Worm (Caenorhabditis elegans) whole organism, mixed stage, embryonic: ENCODE results near the gene C01G12.13.

Source experiments
- M03D4.4 ChIP-seq: sonication (generic microtip); optimal IDR thresholded peaks from 2 replicates; lab custom pipeline; 2017; ENCODE audit warnings: mild to moderate bottlenecking, missing genetic modification characterization, missing compliant biosample characterization
- bed-3 ChIP-seq: fragments of 200-800 bp; sonication (Bioruptor generic); optimal IDR thresholded peaks from 3 replicates; lab custom pipeline; 2018; ENCODE audit warnings: mild to moderate bottlenecking, missing genetic modification characterization, moderate library complexity, missing compliant biosample characterization
- blmp-1 ChIP-seq: fragments of 150-350 bp; optimal IDR thresholded peaks from 2 replicates; lab custom pipeline; 2014; ENCODE audit warnings: missing biosample characterization, missing genetic modification characterization
- ceh-39 ChIP-seq: fragments of 150-350 bp; optimal IDR thresholded peaks from 2 replicates; lab custom pipeline; 2014; ENCODE audit warnings: missing biosample characterization, missing genetic modification characterization
- ceh-43 ChIP-seq: fragments of 200-800 bp; sonication (Bioruptor generic); optimal IDR thresholded peaks from 2 replicates; lab custom pipeline; 2018; ENCODE audit warnings: mild to moderate bottlenecking, missing genetic modification characterization, moderate library complexity, missing compliant biosample characterization
- ceh-83 ChIP-seq: fragments of 200-800 bp; sonication (Bioruptor generic); optimal IDR thresholded peaks from 2 replicates; lab custom pipeline; 2018; ENCODE audit warnings: mild to moderate bottlenecking, missing genetic modification characterization, missing compliant biosample characterization
- ces-1 ChIP-seq: fragments of 150-350 bp; optimal IDR thresholded peaks from 2 replicates; lab custom pipeline; 2014; ENCODE audit warnings: missing biosample characterization, missing genetic modification reagents, missing genetic modification characterization
- cnd-1 ChIP-seq: fragments of 200-800 bp; sonication (Bioruptor generic); optimal IDR thresholded peaks from 2 replicates; lab custom pipeline; 2018; ENCODE audit warnings: mild to moderate bottlenecking, missing genetic modification characterization, missing compliant biosample characterization
- drap-1 ChIP-seq: fragments of 200-800 bp; sonication (Bioruptor generic); optimal IDR thresholded peaks from 3 replicates; lab custom pipeline; 2018; ENCODE audit warnings: mild to moderate bottlenecking, missing genetic modification characterization, missing compliant biosample characterization
- elt-1 ChIP-seq: sonication (generic microtip); optimal IDR thresholded peaks from 2 replicates; lab custom pipeline; 2017; ENCODE audit warnings: missing genetic modification characterization, mild to moderate bottlenecking, missing compliant biosample characterization, antibody characterized with exemption, moderate library complexity, borderline replicate concordance; ENCODE audit not compliant: insufficient read depth
- elt-3 ChIP-seq: fragments of 150-350 bp; optimal IDR thresholded peaks from 2 replicates; lab custom pipeline; 2014; ENCODE audit warnings: missing biosample characterization, missing genetic modification characterization
- flh-1 ChIP-seq: fragments of 200-800 bp; sonication (Bioruptor generic); optimal IDR thresholded peaks from 2 replicates; lab custom pipeline; 2018; ENCODE audit warnings: mild to moderate bottlenecking, missing genetic modification characterization, moderate library complexity, missing compliant biosample characterization
- ham-2 ChIP-seq: fragments of 200-800 bp; sonication (Bioruptor generic); optimal IDR thresholded peaks from 2 replicates; lab custom pipeline; 2018; ENCODE audit warnings: mild to moderate bottlenecking, missing genetic modification characterization, missing compliant biosample characterization
- hlh-1 ChIP-seq: fragments of 150-350 bp; optimal IDR thresholded peaks from 2 replicates; lab custom pipeline; 2014; ENCODE audit warnings: missing biosample characterization, missing genetic modification reagents, missing genetic modification characterization
- lin-13 ChIP-seq: fragments of 150-350 bp; optimal IDR thresholded peaks from 2 replicates; lab custom pipeline; 2014; ENCODE audit warnings: missing biosample characterization, missing genetic modification characterization
- lin-32 ChIP-seq: fragments of 200-800 bp; sonication (Bioruptor generic); optimal IDR thresholded peaks from 2 replicates; lab custom pipeline; 2018; ENCODE audit warnings: mild to moderate bottlenecking, missing genetic modification characterization, missing compliant biosample characterization
- lsy-2 ChIP-seq: fragments of 150-350 bp; optimal IDR thresholded peaks from 2 replicates; lab custom pipeline; 2014; ENCODE audit warnings: missing biosample characterization, missing genetic modification characterization
- mab-5 ChIP-seq: fragments of 150-350 bp; optimal IDR thresholded peaks from 2 replicates; lab custom pipeline; 2014; ENCODE audit warnings: missing biosample characterization, missing genetic modification characterization
- mep-1 ChIP-seq: fragments of 150-350 bp; optimal IDR thresholded peaks from 2 replicates; lab custom pipeline; 2017; ENCODE audit warnings: missing biosample characterization, missing genetic modification reagents, missing genetic modification characterization, inconsistent platforms
- mls-2 ChIP-seq: sonication (generic microtip); optimal IDR thresholded peaks from 2 replicates; lab custom pipeline; 2016; ENCODE audit warnings: mild to moderate bottlenecking, missing genetic modification characterization, moderate library complexity, missing compliant biosample characterization
- nhr-12 ChIP-seq: fragments of 150-350 bp; optimal IDR thresholded peaks from 2 replicates; lab custom pipeline; 2014; ENCODE audit warnings: missing biosample characterization, missing genetic modification characterization
- nhr-2 ChIP-seq: fragments of 150-350 bp; optimal IDR thresholded peaks from 2 replicates; lab custom pipeline; 2014; ENCODE audit warnings: missing biosample characterization, missing genetic modification characterization
- nhr-237 ChIP-seq: fragments of 150-350 bp; optimal IDR thresholded peaks from 2 replicates; lab custom pipeline; 2014; ENCODE audit warnings: missing biosample characterization, missing genetic modification characterization
- nhr-28 ChIP-seq: fragments of 150-350 bp; optimal IDR thresholded peaks from 2 replicates; lab custom pipeline; 2014; ENCODE audit warnings: missing biosample characterization, missing genetic modification characterization
- nhr-76 ChIP-seq: sonication (generic microtip); optimal IDR thresholded peaks from 2 replicates; lab custom pipeline; 2017; ENCODE audit warnings: missing biosample characterization, missing genetic modification characterization
- pha-4 ChIP-seq: fragments of 150-350 bp; optimal IDR thresholded peaks from 2 replicates; lab custom pipeline; 2018; ENCODE audit warnings: missing biosample characterization, missing genetic modification reagents, missing genetic modification characterization
- sem-2 ChIP-seq: fragments of 200-800 bp; sonication (Bioruptor generic); optimal IDR thresholded peaks from 2 replicates; lab custom pipeline; 2018; ENCODE audit warnings: mild to moderate bottlenecking, missing genetic modification characterization, missing compliant biosample characterization
- sptf-1 ChIP-seq: sonication (generic microtip); optimal IDR thresholded peaks from 2 replicates; lab custom pipeline; 2017; ENCODE audit warnings: mild to moderate bottlenecking, missing genetic modification characterization, moderate library complexity, missing compliant biosample characterization
- unc-120 ChIP-seq: sonication (generic microtip); optimal IDR thresholded peaks from 2 replicates; lab custom pipeline; 2017; ENCODE audit warnings: missing genetic modification characterization, missing compliant biosample characterization; ENCODE audit not compliant: poor library complexity, severe bottlenecking
- unc-62 ChIP-seq: fragments of 150-350 bp; optimal IDR thresholded peaks from 2 replicates; lab custom pipeline; 2014; ENCODE audit warnings: missing biosample characterization, missing genetic modification reagents, missing genetic modification characterization
- zip-8 ChIP-seq: fragments of 150-350 bp; optimal IDR thresholded peaks from 2 replicates; lab custom pipeline; 2014; ENCODE audit warnings: missing biosample characterization, missing genetic modification characterization
- ztf-11 ChIP-seq: fragments of 150-350 bp; optimal IDR thresholded peaks from 2 replicates; lab custom pipeline; 2014; ENCODE audit warnings: missing biosample characterization, missing genetic modification characterization

C01G12.13 gene

DNA sequence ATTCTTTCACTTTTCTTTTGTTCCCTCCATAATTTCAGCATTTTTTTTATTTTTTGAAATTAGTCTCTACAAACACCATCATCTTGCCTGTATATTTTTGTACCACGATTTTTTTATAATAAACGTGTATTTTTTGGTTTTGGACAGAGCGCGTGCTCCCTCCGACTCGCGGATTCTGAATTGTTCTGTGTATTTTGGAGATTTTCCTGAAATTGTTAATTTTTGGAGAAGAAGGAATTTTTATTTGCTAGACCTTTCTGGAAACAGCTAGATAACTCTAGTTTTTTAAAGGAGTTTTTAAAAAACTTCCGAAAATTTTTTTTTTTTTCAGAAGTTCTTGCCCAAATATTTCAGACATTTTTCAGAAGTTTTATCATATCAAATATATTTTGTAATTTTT is at the start of gene C01G12.13:
TSS of gene C01G12.13 (plus strand) at position 301 of the 400 bp plus-strand sequence.
- no peak for TF ChIP-seq mep-1 (tag; lab: Kevin White, UChicago)
- no peak for TF ChIP-seq ham-2 (GFP tag; lab: Kevin White, UChicago)
- TF ChIP-seq sem-2: no peak
- TF ChIP-seq lsy-2 (tag; lab: Kevin White, UChicago): no peak

ce11 chrII:14527104-14527503 is 49.4 kb upstream of the C01G12.13 start:
- no peak for TF ChIP-seq nhr-2 (tag; lab: Kevin White, UChicago)
- no peak for TF ChIP-seq sem-2
- TF ChIP-seq cnd-1 (tag; lab: Kevin White, UChicago): no peak
- TF ChIP-seq nhr-28: no peak
- no peak for TF ChIP-seq unc-62 (GFP tag; lab: Kevin White, UChicago)
- no peak for TF ChIP-seq nhr-12 (tag; lab: Kevin White, UChicago)
- no peak for TF ChIP-seq sptf-1 (tag; lab: Kevin White, UChicago)
- TF ChIP-seq zip-8 (tag; lab: Kevin White, UChicago): no peak
- TF ChIP-seq ztf-11: no peak
- TF ChIP-seq drap-1 (GFP tag; lab: Kevin White, UChicago): no peak
- TF ChIP-seq, all 35 proteins: peak for 0

DNA sequence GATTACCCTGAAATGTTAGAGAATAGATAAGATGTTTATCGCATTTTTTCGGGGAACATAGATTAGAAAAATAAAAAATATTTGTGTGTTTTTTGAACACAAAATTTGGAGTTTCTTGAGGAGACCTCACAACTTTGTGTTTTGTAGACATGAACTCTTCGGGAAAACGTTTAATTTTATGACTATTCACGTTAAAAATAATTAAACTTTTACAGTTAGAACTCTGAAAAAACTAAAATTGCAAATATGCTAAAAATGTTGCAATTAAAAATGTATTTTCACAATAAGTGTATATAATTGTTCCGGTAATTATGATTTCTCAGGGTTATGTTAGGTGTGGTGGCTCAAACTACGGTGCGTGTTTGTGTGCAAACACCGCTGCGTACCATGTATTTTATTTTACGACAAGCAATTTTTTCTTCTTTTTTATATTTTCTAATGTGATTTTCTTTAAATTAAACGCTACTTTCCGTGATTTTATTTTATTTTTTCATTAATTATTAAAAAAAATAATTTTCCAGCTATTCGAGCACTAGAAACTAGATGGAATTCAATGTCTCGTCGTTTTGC is 48.2 kb upstream of the C01G12.13 start, which contains the start of the genes F57C2.5 and spat-1:
TSS of gene F57C2.5 (minus strand) at position 7 of the 570 bp plus-strand sequence.
TSS of gene spat-1 (plus strand) at position 520 of the 570 bp plus-strand sequence.
- peak; percentile 87 for TF ChIP-seq ces-1 (GFP tag; lab: Kevin White, UChicago)
- no peak for TF ChIP-seq ztf-11
- TF ChIP-seq nhr-76 (tag; lab: Kevin White, UChicago): no peak
- TF ChIP-seq ceh-83 (GFP tag; lab: Kevin White, UChicago): no peak
- peak; percentile 49 for TF ChIP-seq lin-32 (GFP tag; lab: Kevin White, UChicago)
- TF ChIP-seq nhr-2 (tag; lab: Kevin White, UChicago): no peak
- TF ChIP-seq mab-5 (tag; lab: Kevin White, UChicago): no peak
- TF ChIP-seq blmp-1 (tag; lab: Kevin White, UChicago): no peak
- peak; percentile 20 for TF ChIP-seq mep-1 (tag; lab: Kevin White, UChicago)
- peak; percentile 61 for TF ChIP-seq nhr-237
- peak; percentile 31 for TF ChIP-seq unc-120
- no peak for TF ChIP-seq elt-3 (tag; lab: Kevin White, UChicago)
- TF ChIP-seq ceh-43 (GFP tag; lab: Kevin White, UChicago): peak; percentile 85
- no peak for TF ChIP-seq ceh-39
- TF ChIP-seq sptf-1 (tag; lab: Kevin White, UChicago): peak; percentile 83
- peak; percentile 31 for TF ChIP-seq bed-3 (GFP tag; lab: Kevin White, UChicago)
- peak; percentile 51 for TF ChIP-seq drap-1 (GFP tag; lab: Kevin White, UChicago)
- TF ChIP-seq zip-8 (tag; lab: Kevin White, UChicago): no peak
- peak; percentile 54 for TF ChIP-seq lin-13 (tag; lab: Kevin White, UChicago)
- peak; percentile 32 for TF ChIP-seq mls-2 (tag; lab: Kevin White, UChicago)
- TF ChIP-seq M03D4.4: peak; percentile 40
- peak; percentile 95 for TF ChIP-seq lsy-2 (tag; lab: Kevin White, UChicago)

DNA sequence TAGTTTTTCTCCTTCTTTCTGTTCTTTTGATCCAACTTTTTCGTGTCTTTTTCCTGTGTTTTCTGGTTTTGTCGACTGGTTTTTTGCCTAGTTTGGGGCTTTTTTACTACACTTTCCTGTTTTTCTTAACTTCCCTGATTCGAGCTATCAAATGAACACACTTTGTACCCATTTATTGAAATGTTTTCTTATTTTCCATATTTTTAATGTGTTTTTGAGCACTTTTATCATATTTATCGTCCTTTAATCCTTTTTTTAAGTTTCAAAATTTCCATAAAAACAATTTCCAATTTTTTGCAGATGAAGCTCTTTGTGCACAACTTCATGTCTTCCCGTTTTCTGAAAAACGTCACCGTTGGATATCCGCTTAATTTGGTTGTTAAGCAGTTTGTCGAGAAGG is 42.5 kb upstream of the C01G12.13 start, which contains the start of gene C04H5.1:
TSS of gene C04H5.1 (plus strand) at position 301 of the 400 bp plus-strand sequence.
- TF ChIP-seq nhr-2 (tag; lab: Kevin White, UChicago): no peak
- TF ChIP-seq elt-1: no peak
- TF ChIP-seq hlh-1 (tag; lab: Kevin White, UChicago): no peak
- no peak for TF ChIP-seq unc-62 (GFP tag; lab: Kevin White, UChicago)
- no peak for TF ChIP-seq sptf-1 (tag; lab: Kevin White, UChicago)
- TF ChIP-seq lsy-2 (tag; lab: Kevin White, UChicago): no peak
- TF ChIP-seq flh-1 (GFP tag; lab: Kevin White, UChicago): no peak
- no peak for TF ChIP-seq ztf-11

- TF ChIP-seq unc-120: no peak
- no peak for TF ChIP-seq nhr-76 (tag; lab: Kevin White, UChicago)
- no peak for TF ChIP-seq zip-8 (tag; lab: Kevin White, UChicago)
- no peak for TF ChIP-seq sem-2
- no peak for TF ChIP-seq ceh-43 (GFP tag; lab: Kevin White, UChicago)
- TF ChIP-seq hlh-1 (tag; lab: Kevin White, UChicago): no peak
- no peak for TF ChIP-seq flh-1 (GFP tag; lab: Kevin White, UChicago)
- TF ChIP-seq elt-3 (tag; lab: Kevin White, UChicago): no peak
- TF ChIP-seq drap-1 (GFP tag; lab: Kevin White, UChicago): no peak
- no peak for TF ChIP-seq ztf-11
- TF ChIP-seq pha-4 (tag; lab: Kevin White, UChicago): no peak
- TF ChIP-seq nhr-28: no peak
Measured at ce11 chrII:14537728-14538127, 38.8 kb upstream of the C01G12.13 start, which contains the start of the genes clec-147 and C04H5.7. TSS of gene clec-147 (minus strand) at chrII:14537828. TSS of gene C04H5.7 (plus strand) at chrII:14537946.
